Fruit fly (Drosophila melanogaster) Kc167 (cell line): ENCODE measurements around the gene tut.

Experiments
- Sin3A ChIP-seq: fragments of >200 bp; optimal IDR thresholded peaks from 2 replicates; lab custom pipeline; 2018; ENCODE audit warnings: missing external identifiers
- insv ChIP-seq: fragments of >200 bp; optimal IDR thresholded peaks from 3 replicates; lab custom pipeline; 2018; ENCODE audit warnings: missing external identifiers
- psq ChIP-seq: fragments of >200 bp; optimal IDR thresholded peaks from 2 replicates; lab custom pipeline; 2017; ENCODE audit warnings: missing external identifiers
- ttk ChIP-seq: sonication (Bioruptor generic); optimal IDR thresholded peaks from 2 replicates; lab custom pipeline; 2017; ENCODE audit warnings: missing external identifiers

DNA sequence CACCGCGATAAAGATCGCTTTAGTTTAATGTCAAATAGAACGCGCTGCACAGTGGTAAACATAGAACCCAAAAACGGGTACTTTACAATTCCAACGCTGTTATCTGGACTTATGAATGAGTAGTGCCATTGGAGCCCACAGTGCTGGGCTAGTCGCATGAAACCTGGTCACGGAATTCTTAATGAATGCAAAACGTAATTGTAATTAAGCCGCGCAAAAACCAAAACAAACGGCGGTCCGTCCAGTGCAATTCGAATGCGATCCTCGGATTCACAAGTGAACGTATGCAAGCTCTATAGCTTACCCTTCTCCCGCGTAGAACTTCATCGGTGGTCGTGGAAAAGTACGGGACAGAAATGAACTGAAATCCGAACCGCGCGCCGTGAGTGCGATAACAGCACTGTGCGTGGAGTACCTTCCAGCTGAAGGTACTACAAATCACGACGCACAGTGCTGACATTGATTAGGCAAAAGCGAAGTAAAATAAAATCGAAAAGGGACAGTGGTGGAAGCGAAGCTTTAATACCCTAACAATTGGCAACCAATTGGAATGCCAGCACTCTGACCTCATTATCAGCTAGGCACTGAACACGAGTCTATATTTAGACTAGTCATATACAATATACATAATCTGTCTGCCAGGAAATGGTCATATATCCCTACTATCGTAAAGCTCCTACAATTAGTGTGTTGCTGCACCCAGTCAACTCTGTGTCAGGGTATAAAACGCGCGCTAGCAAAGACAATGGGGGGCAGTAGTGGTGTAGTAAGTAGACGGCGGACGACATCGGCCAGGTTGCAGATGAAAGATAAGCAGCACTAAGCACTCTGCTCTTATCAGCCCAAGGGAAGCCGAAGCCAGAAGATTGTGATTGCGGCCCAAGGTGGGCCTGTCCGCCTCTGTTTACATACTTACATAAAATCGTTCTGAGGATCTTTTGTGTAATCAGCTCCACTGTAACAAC, 25.0 kb downstream of the tut start:
- TF ChIP-seq psq (no peak), Sin3A (lab: Kevin White, UChicago) (no peak), ttk (no peak), insv (lab: Kevin White, UChicago) (no peak)
